Worm (Caenorhabditis elegans): ENCODE results near the gene Y1B5A.1.

The Y1B5A.1 gene

ce11 chrX:7057357-7057756 lies 27.8 kb upstream of the Y1B5A.1 start, which contains the start of gene B0403.5:
TSS of gene B0403.5 (plus strand) at chrX:7057724.
- TF ChIP-seq snpc-4 (GFP tag; optimal IDR thresholded peaks at IDR 0.05) (no peak), snpc-4 (tag; optimal IDR thresholded peaks at IDR 0.05) (no peak), fkh-3 (tag; optimal IDR thresholded peaks at IDR 0.05) (no peak), ceh-100 (GFP tag; IDR thresholded peaks at IDR 0.05) (no peak), egl-44 (GFP tag; IDR thresholded peaks at IDR 0.05) (no peak), D2030.7 (GFP tag; IDR thresholded peaks at IDR 0.05) (no peak), Y95B8A.8 (GFP tag; IDR thresholded peaks at IDR 0.05) (no peak), lin-54 (GFP tag; optimal IDR thresholded peaks at IDR 0.05) (no peak), cebp-1 (GFP tag; IDR thresholded peaks at IDR 0.05) (no peak), cebp-1 (tag; optimal IDR thresholded peaks at IDR 0.05) (no peak), ceh-40 (GFP tag; IDR thresholded peaks at IDR 0.05) (no peak), F49E8.2 (tag; optimal IDR thresholded peaks at IDR 0.05; ENCODE audit: insufficient read depth) (no peak), F57C9.4 (tag; optimal IDR thresholded peaks at IDR 0.05) (no peak), egrh-3 (GFP tag; IDR thresholded peaks at IDR 0.05) (no peak), ceh-91 (GFP tag; IDR thresholded peaks at IDR 0.05) (no peak), ceh-79 (tag; optimal IDR thresholded peaks at IDR 0.05) (no peak), rec-8 (tag; optimal IDR thresholded peaks at IDR 0.05) (no peak)

ce11 chrX:7061265-7061664 lies 23.9 kb upstream of the Y1B5A.1 start:
- TF ChIP-seq nhr-80 (tag; optimal IDR thresholded peaks at IDR 0.05) (peak; percentile 21), nhr-179 (tag; optimal IDR thresholded peaks at IDR 0.05) (no peak)

ce11 chrX:7063236-7063635 lies 21.9 kb upstream of the Y1B5A.1 start, which contains the start of gene B0403.3:
TSS of gene B0403.3 (minus strand) at chrX:7063336.
- TF ChIP-seq ceh-91 (GFP tag; IDR thresholded peaks at IDR 0.05) (no peak), cebp-2 (GFP tag; IDR thresholded peaks at IDR 0.05) (0 out of 2 replicates have a peak, but pooled peaks have one; percentile 21)

- TF ChIP-seq K11D2.4 (GFP tag; IDR thresholded peaks at IDR 0.05) (no peak), snpc-3.4 (tag; optimal IDR thresholded peaks at IDR 0.05) (no peak), lin-35 (GFP tag; optimal IDR thresholded peaks at IDR 0.05) (no peak), lag-1 (GFP tag; IDR thresholded peaks at IDR 0.05) (no peak)
Observed at ce11 chrX:7066003-7066402, 19.2 kb upstream of the Y1B5A.1 start.

DNA sequence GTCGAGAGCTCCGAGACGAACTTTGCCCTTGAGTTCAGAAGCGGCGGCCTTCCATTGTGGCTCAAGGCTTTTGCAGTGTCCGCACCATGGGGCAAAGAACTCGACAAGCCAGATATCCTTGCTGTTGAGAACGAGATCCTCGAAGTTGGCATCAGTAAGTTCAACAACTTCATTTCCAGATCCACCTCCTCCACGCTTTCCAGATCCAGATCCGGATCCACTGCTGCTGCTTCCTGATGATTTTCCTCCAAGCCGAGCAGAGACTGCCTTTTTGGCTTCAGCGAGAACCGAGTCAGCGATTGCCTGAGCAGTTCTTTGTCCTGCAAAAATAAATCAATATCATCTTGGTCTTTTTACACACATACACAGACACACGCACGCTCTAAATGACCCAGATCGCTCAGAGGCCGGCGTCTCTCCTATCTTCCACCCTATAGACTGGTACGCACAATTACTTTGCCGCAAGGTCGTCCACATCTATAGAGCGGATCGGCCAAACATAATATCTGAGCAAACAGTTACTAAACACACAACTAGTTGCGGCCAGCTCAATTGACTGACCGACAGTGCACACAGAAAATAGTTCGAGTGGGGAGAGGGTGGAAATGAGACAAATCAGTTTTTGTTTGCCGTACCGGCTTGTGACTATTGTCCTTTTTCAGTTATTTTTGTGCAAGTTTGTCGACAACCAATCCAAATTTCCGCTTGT lies 17.8 kb upstream of the Y1B5A.1 start:
- no peak for TF ChIP-seq unc-62 (GFP tag; optimal IDR thresholded peaks at IDR 0.05)
- 0 out of 2 replicates have a peak, but pooled peaks have one; percentile 5 for TF ChIP-seq mcd-1 (GFP tag; IDR thresholded peaks at IDR 0.05)
- no peak for TF ChIP-seq cebp-2 (GFP tag; IDR thresholded peaks at IDR 0.05)
- no peak for TF ChIP-seq repo-1 (tag; optimal IDR thresholded peaks at IDR 0.05)
- peak; percentile 58; the same call in 1 of the 2 replicates for TF ChIP-seq zfh-2 (GFP tag; conservative IDR thresholded peaks at IDR 0.05)
- no peak for TF ChIP-seq bed-2 (GFP tag; IDR thresholded peaks at IDR 0.05)
- no peak for TF ChIP-seq lir-1 (GFP tag; conservative IDR thresholded peaks at IDR 0.05)
- TF ChIP-seq madf-3 (GFP tag; IDR thresholded peaks at IDR 0.05) = no peak
- TF ChIP-seq nfyb-1 (GFP tag; IDR thresholded peaks at IDR 0.05) = 0 out of 2 replicates have a peak, but pooled peaks have one; percentile 8
